Worm (Caenorhabditis elegans): ENCODE data around the gene dnj-9.

DNA sequence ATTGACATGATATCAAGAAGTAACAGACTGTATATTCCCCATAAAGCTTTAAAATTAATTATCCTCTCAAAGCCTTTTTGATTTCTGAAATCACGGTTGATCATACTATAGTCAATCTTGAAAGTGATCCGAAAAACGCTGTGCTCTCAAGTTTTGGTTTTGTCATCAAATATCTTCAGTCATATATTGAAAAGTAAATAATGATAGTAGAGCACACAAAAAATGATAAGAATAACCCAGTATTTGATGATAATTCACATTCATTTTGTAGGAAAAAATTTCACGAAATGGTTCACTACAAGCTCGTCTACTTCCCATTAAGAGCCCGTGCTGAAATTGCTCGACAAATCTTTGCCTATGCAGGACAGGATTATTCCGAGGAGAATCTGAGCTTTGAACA lies 27.8 kb downstream of the dnj-9 start, which contains the start of gene gst-6:
- TF ChIP-seq Y55F3AM.14 (GFP tag; optimal IDR thresholded peaks at IDR 0.05) = no peak
- TF ChIP-seq lin-39 (tag; optimal IDR thresholded peaks at IDR 0.05) = no peak
- TF ChIP-seq nhr-11 (tag; optimal IDR thresholded peaks at IDR 0.05) = no peak
- no peak for TF ChIP-seq unc-62 (GFP tag; optimal IDR thresholded peaks at IDR 0.05)
- no peak for TF ChIP-seq ztf-4 (tag; optimal IDR thresholded peaks at IDR 0.05)
- TF ChIP-seq fos-1 (tag; optimal IDR thresholded peaks at IDR 0.05) = peak; percentile 61
